ENCODE assay signal across 1 fruit fly cellular context in the genomic region with DNA sequence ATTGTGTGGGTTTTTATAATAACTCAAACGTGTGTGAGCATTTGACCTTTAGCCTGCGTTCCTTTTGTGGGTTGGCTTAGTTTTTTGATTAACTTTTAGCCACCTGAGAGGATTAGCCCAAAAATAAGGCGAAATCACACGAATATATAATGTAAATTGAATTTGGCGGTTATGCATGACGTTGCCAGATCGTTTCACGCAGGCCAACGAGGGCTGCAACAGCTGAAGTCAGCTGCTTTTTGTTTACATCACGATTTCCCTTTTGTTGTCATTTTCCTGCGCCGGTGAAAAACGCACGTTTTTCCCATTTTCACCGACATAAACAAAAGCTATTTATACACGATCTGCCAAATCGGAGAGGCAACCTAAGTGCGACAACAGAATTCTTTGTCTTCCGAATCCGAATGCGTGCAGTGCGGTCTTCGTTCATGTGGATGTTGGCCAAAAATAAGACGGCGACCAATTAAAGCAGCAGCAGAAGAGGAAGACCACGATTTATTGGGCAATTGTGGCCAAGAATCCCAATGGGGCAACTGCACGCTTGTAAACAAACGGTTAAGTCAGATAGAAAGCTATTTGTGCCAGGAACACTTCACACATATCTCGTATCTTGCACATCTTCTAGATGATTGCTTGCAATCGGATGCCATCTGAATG.
TF ChIP-seq lines count a peak whose summit lies in the region.

Gene CG3631 (plus strand): TSS at position 251 of the 657 bp plus-strand sequence.

TF ChIP-seq in whole organism, embryonic, 481 proteins besides CTCF, POLR2A, EP300 and RAD21 (continued from another document):
- TF ChIP-seq corto (GFP tag; optimal IDR thresholded peaks at IDR 0.05; lab: Kevin White, UChicago), result no peak
- TF ChIP-seq ERR (GFP tag; optimal IDR thresholded peaks at IDR 0.05; lab: Kevin White, UChicago), result no peak
- TF ChIP-seq CG16813 (GFP tag; IDR thresholded peaks at IDR 0.05; lab: Robert Waterston, UW; ENCODE audit: partially characterized antibody), result 0 out of 3 replicates have a peak, but pooled peaks have one; percentile 11
- TF ChIP-seq nmo (GFP tag; optimal IDR thresholded peaks at IDR 0.05; lab: Kevin White, UChicago), result peak; percentile 10
- TF ChIP-seq p53 (GFP tag; optimal IDR thresholded peaks at IDR 0.05; lab: Kevin White, UChicago), result no peak
- TF ChIP-seq CG13287 (GFP tag; IDR thresholded peaks at IDR 0.05; lab: Robert Waterston, UW; ENCODE audit: partially characterized antibody), result peak; percentile 56
- TF ChIP-seq ranshi (GFP tag; IDR thresholded peaks at IDR 0.05; lab: Robert Waterston, UW), result no peak
- no peak for TF ChIP-seq CG11695 (GFP tag; IDR thresholded peaks at IDR 0.05; lab: Robert Waterston, UW)
- TF ChIP-seq bbx (GFP tag; IDR thresholded peaks at IDR 0.05; lab: Robert Waterston, UW; ENCODE audit: partially characterized antibody), result 0 out of 2 replicates have a peak, but pooled peaks have one; percentile 17
- TF ChIP-seq CG17568 (GFP tag; optimal IDR thresholded peaks at IDR 0.05; lab: Kevin White, UChicago), result no peak
- TF ChIP-seq BEAF-32 (GFP tag; optimal IDR thresholded peaks at IDR 0.05; lab: Kevin White, UChicago), result peak; percentile 25
- TF ChIP-seq B-H2 (GFP tag; optimal IDR thresholded peaks at IDR 0.05; lab: Kevin White, UChicago), result no peak
- TF ChIP-seq CG34422 (GFP tag; IDR thresholded peaks at IDR 0.05; lab: Robert Waterston, UW), result peak; percentile 87; the same call in 2 of the 3 replicates
- peak; percentile 34 for TF ChIP-seq hbn (GFP tag; IDR thresholded peaks at IDR 0.05; lab: Robert Waterston, UW; ENCODE audit: partially characterized antibody)
- TF ChIP-seq sna (GFP tag; IDR thresholded peaks at IDR 0.05; lab: Robert Waterston, UW; ENCODE audit: partially characterized antibody), result 0 out of 2 replicates have a peak, but pooled peaks have one; percentile 14
- TF ChIP-seq Lim3 (GFP tag; IDR thresholded peaks at IDR 0.05; lab: Robert Waterston, UW), result no peak
- peak; percentile 65 for TF ChIP-seq dm (GFP tag; optimal IDR thresholded peaks at IDR 0.05; lab: Kevin White, UChicago)
- TF ChIP-seq slp2 (GFP tag; optimal IDR thresholded peaks at IDR 0.05; lab: Kevin White, UChicago), result peak; percentile 3
- 0 out of 4 replicates have a peak, but pooled peaks have one; percentile 31 for TF ChIP-seq Dll (GFP tag; IDR thresholded peaks at IDR 0.05; lab: Robert Waterston, UW; ENCODE audit: partially characterized antibody)
- no peak for TF ChIP-seq jigr1 (GFP tag; IDR thresholded peaks at IDR 0.05; lab: Robert Waterston, UW)
- TF ChIP-seq h (optimal IDR thresholded peaks at IDR 0.05; lab: Kevin White, UChicago), result no peak
- TF ChIP-seq Drgx (GFP tag; IDR thresholded peaks at IDR 0.05; lab: Robert Waterston, UW), result 0 out of 2 replicates have a peak, but pooled peaks have one; percentile 16
- TF ChIP-seq CG17385 (GFP tag; optimal IDR thresholded peaks at IDR 0.05; lab: Kevin White, UChicago), result peak; percentile 81
- peak; percentile 7 for TF ChIP-seq Sry-δ (GFP tag; optimal IDR thresholded peaks at IDR 0.05; lab: Kevin White, UChicago)
- TF ChIP-seq ara (GFP tag; IDR thresholded peaks at IDR 0.05; lab: Robert Waterston, UW), result no peak
- TF ChIP-seq Med (GFP tag; lab: Kevin White, UChicago), result peak; percentile 32
- TF ChIP-seq stwl (tag; optimal IDR thresholded peaks at IDR 0.05; lab: Kevin White, UChicago), result peak; percentile 44
- peak; percentile 44 for TF ChIP-seq CG14710 (tag; optimal IDR thresholded peaks at IDR 0.05; lab: Kevin White, UChicago)
- no peak for TF ChIP-seq Stat92E (GFP tag; optimal IDR thresholded peaks at IDR 0.05; lab: Kevin White, UChicago)
- peak; percentile 88 to 97 for TF ChIP-seq crp (GFP tag; optimal IDR thresholded peaks at IDR 0.05; lab: Kevin White, UChicago)
- TF ChIP-seq da (GFP tag; optimal IDR thresholded peaks at IDR 0.05; lab: Kevin White, UChicago), result no peak
- TF ChIP-seq CG32772 (GFP tag; IDR thresholded peaks at IDR 0.05; lab: Robert Waterston, UW), result no peak
- TF ChIP-seq mld (GFP tag; IDR thresholded peaks at IDR 0.05; lab: Robert Waterston, UW; ENCODE audit: partially characterized antibody), result 0 out of 3 replicates have a peak, but pooled peaks have one; percentile 6
- no peak for TF ChIP-seq sd (tag; optimal IDR thresholded peaks at IDR 0.05; lab: Kevin White, UChicago)
- no peak for TF ChIP-seq jing (GFP tag; optimal IDR thresholded peaks at IDR 0.05; lab: Kevin White, UChicago)
- TF ChIP-seq CG31224 (GFP tag; IDR thresholded peaks at IDR 0.05; lab: Robert Waterston, UW), result no peak
- peak; percentile 55 for TF ChIP-seq CHES-1-like (GFP tag; optimal IDR thresholded peaks at IDR 0.05; lab: Kevin White, UChicago)
- no peak for TF ChIP-seq CG17186 (GFP tag; optimal IDR thresholded peaks at IDR 0.05; lab: Kevin White, UChicago)
- TF ChIP-seq CG34224 (GFP tag; IDR thresholded peaks at IDR 0.05; lab: Robert Waterston, UW; ENCODE audit: partially characterized antibody), result 0 out of 3 replicates have a peak, but pooled peaks have one; percentile 34
- peak; percentile 43; the same call in 1 of the 3 replicates for TF ChIP-seq HLH4C (GFP tag; IDR thresholded peaks at IDR 0.05; lab: Robert Waterston, UW; ENCODE audit: partially characterized antibody)
- peak; percentile 39 for TF ChIP-seq zf30C (GFP tag; optimal IDR thresholded peaks at IDR 0.05; lab: Kevin White, UChicago)
- TF ChIP-seq pzg (GFP tag; optimal IDR thresholded peaks at IDR 0.05; lab: Kevin White, UChicago), result peak; percentile 68
- TF ChIP-seq CG2116 (GFP tag; optimal IDR thresholded peaks at IDR 0.05; lab: Kevin White, UChicago), result peak; percentile 30
- peak; percentile 95 for TF ChIP-seq Dp (GFP tag; optimal IDR thresholded peaks at IDR 0.05; lab: Kevin White, UChicago)
- TF ChIP-seq Max (GFP tag; optimal IDR thresholded peaks at IDR 0.05; lab: Kevin White, UChicago), result peak; percentile 53
- peak; percentile 49; the same call in 1 of the 2 replicates for TF ChIP-seq unc-4 (GFP tag; IDR thresholded peaks at IDR 0.05; lab: Robert Waterston, UW; ENCODE audit: partially characterized antibody)
- peak; percentile 52 for TF ChIP-seq Sin3A (optimal IDR thresholded peaks at IDR 0.05; lab: Kevin White, UChicago)
- TF ChIP-seq pita (GFP tag; optimal IDR thresholded peaks at IDR 0.05; lab: Kevin White, UChicago), result no peak
- peak; percentile 89 for TF ChIP-seq MBD-R2 (GFP tag; IDR thresholded peaks at IDR 0.05; lab: Robert Waterston, UW)
- TF ChIP-seq Dad (GFP tag; optimal IDR thresholded peaks at IDR 0.05; lab: Kevin White, UChicago), result no peak
- no peak for TF ChIP-seq CG5180 (GFP tag; optimal IDR thresholded peaks at IDR 0.05; lab: Kevin White, UChicago)
- peak; percentile 20 for TF ChIP-seq Hmr (GFP tag; optimal IDR thresholded peaks at IDR 0.05; lab: Kevin White, UChicago)
- TF ChIP-seq CG2678 (tag; optimal IDR thresholded peaks at IDR 0.05; lab: Kevin White, UChicago), result no peak
- TF ChIP-seq schlank (tag; optimal IDR thresholded peaks at IDR 0.05; lab: Kevin White, UChicago), result no peak
- peak; percentile 9 for TF ChIP-seq Nf-YC (tag; optimal IDR thresholded peaks at IDR 0.05; lab: Kevin White, UChicago)
- peak; percentile 33 for TF ChIP-seq cwo (GFP tag; optimal IDR thresholded peaks at IDR 0.05; lab: Kevin White, UChicago)
- peak; percentile 74 for TF ChIP-seq psq (GFP tag; optimal IDR thresholded peaks at IDR 0.05; lab: Kevin White, UChicago)
- peak in 1 of 2 experiments; percentile 81 for TF ChIP-seq Pdp1 (GFP tag; optimal IDR thresholded peaks at IDR 0.05; lab: Kevin White, UChicago)
- no peak for TF ChIP-seq CG9797 (GFP tag; optimal IDR thresholded peaks at IDR 0.05; lab: Kevin White, UChicago)
